Fruit fly (Drosophila melanogaster) whole organism, embryonic: ENCODE measurements around the gene CG11030.

Experiments
- Bgb ChIP-seq: fragments of 200-800 bp; sonication (Bioruptor generic); IDR thresholded peaks from 2 replicates; pipeline ENCODE4 v1.3.6; 2022; ENCODE audit warnings: missing biosample characterization, missing genetic modification characterization; ENCODE audit not compliant: partially characterized antibody
- CG10209 ChIP-seq: fragments of 200-800 bp; sonication (Bioruptor generic); optimal IDR thresholded peaks from 3 replicates; lab custom pipeline; 2017; ENCODE audit warnings: missing biosample characterization, mild to moderate bottlenecking, missing genetic modification characterization, missing genetic modification reagents
- CG10431 ChIP-seq: fragments of 200-800 bp; sonication (Bioruptor generic); optimal IDR thresholded peaks from 3 replicates; lab custom pipeline; 2018; ENCODE audit warnings: missing biosample characterization, mild to moderate bottlenecking, missing genetic modification characterization
- CG12769 ChIP-seq: fragments of 200-800 bp; sonication (Bioruptor generic); optimal IDR thresholded peaks from 2 replicates; lab custom pipeline; 2019; ENCODE audit warnings: missing biosample characterization, mild to moderate bottlenecking, missing genetic modification characterization, moderate library complexity
- CG15479 ChIP-seq: fragments of 200-800 bp; sonication (Bioruptor generic); optimal IDR thresholded peaks from 3 replicates; lab custom pipeline; 2019; ENCODE audit warnings: missing biosample characterization, mild to moderate bottlenecking, missing genetic modification characterization, moderate library complexity
- CG17361 ChIP-seq: fragments of 200-800 bp; sonication (Bioruptor generic); IDR thresholded peaks from 3 replicates; pipeline ENCODE4 v1.3.6; 2022; ENCODE audit warnings: missing biosample characterization, missing genetic modification characterization
- CG18599 ChIP-seq: fragments of 200-800 bp; sonication (Bioruptor generic); optimal IDR thresholded peaks from 3 replicates; lab custom pipeline; 2017; ENCODE audit warnings: missing biosample characterization, missing genetic modification characterization, mild to moderate bottlenecking, moderate library complexity, missing genetic modification reagents
- CG18764 ChIP-seq: fragments of 200-800 bp; sonication (Bioruptor generic); optimal IDR thresholded peaks from 3 replicates; lab custom pipeline; 2016; ENCODE audit warnings: missing biosample characterization, missing genetic modification characterization
- CG2202 ChIP-seq: fragments of 200-800 bp; sonication (Bioruptor generic); optimal IDR thresholded peaks from 2 replicates; lab custom pipeline; 2018; ENCODE audit warnings: missing biosample characterization, mild to moderate bottlenecking, missing genetic modification characterization
- CG31441 ChIP-seq: fragments of 200-800 bp; sonication (Bioruptor generic); IDR thresholded peaks from 2 replicates; pipeline ENCODE4 v1.3.6; 2022; ENCODE audit warnings: missing biosample characterization, missing genetic modification characterization
- CG7556 ChIP-seq: fragments of 200-800 bp; sonication (Bioruptor generic); optimal IDR thresholded peaks from 2 replicates; lab custom pipeline; 2017; ENCODE audit warnings: missing biosample characterization, mild to moderate bottlenecking, missing genetic modification characterization
- CG8924 ChIP-seq: fragments of 200-800 bp; optimal IDR thresholded peaks from 3 replicates; lab custom pipeline; 2019; ENCODE audit warnings: missing biosample characterization, mild to moderate bottlenecking, missing genetic modification characterization, moderate library complexity
- CG9932 ChIP-seq: fragments of 200-800 bp; sonication (Bioruptor generic); IDR thresholded peaks from 2 replicates; pipeline ENCODE4 v1.3.6; 2022; ENCODE audit warnings: missing biosample characterization, missing genetic modification characterization
- CkIIα-i1 ChIP-seq: fragments of 200-800 bp; sonication (Bioruptor generic); IDR thresholded peaks from 2 replicates; pipeline ENCODE4 v1.3.6; 2022; ENCODE audit warnings: missing biosample characterization, missing genetic modification characterization
- Ets65A ChIP-seq: fragments of 200-800 bp; sonication (Bioruptor generic); peaks from one replicate; lab custom pipeline; 2016; ENCODE audit warnings: missing biosample characterization, missing genetic modification characterization
- Fer2 ChIP-seq: fragments of 200-800 bp; sonication (Bioruptor generic); optimal IDR thresholded peaks from 2 replicates; lab custom pipeline; 2018; ENCODE audit warnings: missing biosample characterization, mild to moderate bottlenecking, missing genetic modification characterization, moderate library complexity
- Hr3 ChIP-seq: fragments of 200-800 bp; sonication (Bioruptor generic); optimal IDR thresholded peaks from 3 replicates; lab custom pipeline; 2016; ENCODE audit warnings: missing biosample characterization, missing genetic modification characterization
- MTF-1 ChIP-seq: fragments of 200-800 bp; sonication (Bioruptor generic); optimal IDR thresholded peaks from 2 replicates; lab custom pipeline; 2018; ENCODE audit warnings: missing biosample characterization, mild to moderate bottlenecking, missing genetic modification characterization, borderline replicate concordance
- Myb ChIP-seq: fragments of 200-800 bp; sonication (Bioruptor generic); optimal IDR thresholded peaks from 2 replicates; lab custom pipeline; 2016; ENCODE audit warnings: missing biosample characterization, missing genetic modification characterization
- Ssrp ChIP-seq: fragments of 200-800 bp; sonication (Bioruptor generic); optimal IDR thresholded peaks from 2 replicates; lab custom pipeline; 2018; ENCODE audit warnings: missing biosample characterization, mild to moderate bottlenecking, missing genetic modification characterization, moderate library complexity
- abd-A ChIP-seq: fragments of 200-800 bp; sonication (Bioruptor generic); optimal IDR thresholded peaks from 3 replicates; lab custom pipeline; 2019; ENCODE audit warnings: missing biosample characterization, mild to moderate bottlenecking, missing genetic modification characterization, moderate library complexity
- al ChIP-seq: fragments of 200-800 bp; sonication (Bioruptor generic); IDR thresholded peaks from 2 replicates; pipeline ENCODE4 v1.3.6; 2022; ENCODE audit warnings: missing biosample characterization, missing genetic modification characterization
- bcd ChIP-seq: fragments of 200-800 bp; sonication (Bioruptor generic); optimal IDR thresholded peaks from 2 replicates; lab custom pipeline; 2017; ENCODE audit warnings: missing biosample characterization, mild to moderate bottlenecking, missing genetic modification characterization
- cad ChIP-seq: fragments of >200 bp; optimal IDR thresholded peaks from 2 replicates; lab custom pipeline; 2017; ENCODE audit warnings: missing biosample characterization, missing genetic modification characterization
- chinmo ChIP-seq: fragments of 200-800 bp; sonication (Bioruptor generic); IDR thresholded peaks from 4 replicates; pipeline ENCODE4 v1.3.6; 2022; ENCODE audit warnings: missing biosample characterization, missing genetic modification characterization; ENCODE audit not compliant: partially characterized antibody
- ci ChIP-seq: fragments of 200-800 bp; sonication (Bioruptor generic); IDR thresholded peaks from 3 replicates; pipeline ENCODE4 v1.3.6; 2022; ENCODE audit warnings: missing biosample characterization, missing genetic modification characterization
- crol ChIP-seq: fragments of 200-800 bp; sonication (Bioruptor generic); IDR thresholded peaks from 2 replicates; pipeline ENCODE4 v1.3.6; 2022; ENCODE audit warnings: missing biosample characterization, missing genetic modification characterization
- hb ChIP-seq: fragments of 200-800 bp; sonication (Bioruptor generic); IDR thresholded peaks from 3 replicates; pipeline ENCODE4 v1.3.6; 2022; ENCODE audit warnings: missing biosample characterization, missing genetic modification characterization; ENCODE audit not compliant: partially characterized antibody
- insv ChIP-seq, 2 experiments: fragments of 200-800 bp; sonication (Bioruptor generic); optimal IDR thresholded peaks; 3 replicates each; lab custom pipeline; 2016 to 2018; ENCODE audit warnings: missing biosample characterization in 2 of 2, missing genetic modification characterization in 2 of 2
- jigr1 ChIP-seq: fragments of 200-800 bp; sonication (Bioruptor generic); IDR thresholded peaks from 3 replicates; pipeline ENCODE4 v1.3.6; 2022; ENCODE audit warnings: missing biosample characterization, missing genetic modification characterization
- mld ChIP-seq: fragments of 200-800 bp; sonication (Bioruptor generic); IDR thresholded peaks from 3 replicates; pipeline ENCODE4 v1.3.6; 2022; ENCODE audit warnings: missing biosample characterization, missing genetic modification characterization; ENCODE audit not compliant: partially characterized antibody
- peb ChIP-seq: fragments of 200-800 bp; sonication (Bioruptor generic); IDR thresholded peaks from 2 replicates; pipeline ENCODE4 v1.3.6; 2022; ENCODE audit warnings: missing biosample characterization, missing genetic modification characterization
- slbo ChIP-seq: fragments of 200-800 bp; sonication (Bioruptor generic); IDR thresholded peaks from 2 replicates; pipeline ENCODE4 v1.3.6; 2022; ENCODE audit warnings: missing biosample characterization, missing genetic modification characterization
- slou ChIP-seq: fragments of 200-800 bp; sonication (Bioruptor generic); optimal IDR thresholded peaks from 3 replicates; lab custom pipeline; 2016; ENCODE audit warnings: missing biosample characterization, missing genetic modification characterization
- sob ChIP-seq: fragments of 200-800 bp; sonication (Bioruptor generic); IDR thresholded peaks from 2 replicates; pipeline ENCODE4 v1.3.6; 2022; ENCODE audit warnings: missing biosample characterization, missing genetic modification characterization
- tin ChIP-seq: fragments of 200-800 bp; sonication (Bioruptor generic); optimal IDR thresholded peaks from 3 replicates; lab custom pipeline; 2016; ENCODE audit warnings: missing biosample characterization, missing genetic modification characterization
- tll ChIP-seq, 2 experiments: fragments of 200-800 bp in 1 of 2; fragments of >200 bp in 1 of 2; sonication (Bioruptor generic) in 1 of 2; optimal IDR thresholded peaks; 2 replicates each; lab custom pipeline; 2017 to 2019; ENCODE audit warnings: missing biosample characterization in 2 of 2, missing genetic modification characterization in 2 of 2, mild to moderate bottlenecking in 1 of 2, moderate library complexity in 1 of 2
- twi ChIP-seq: fragments of 200-800 bp; optimal IDR thresholded peaks from 2 replicates; lab custom pipeline; 2019; ENCODE audit warnings: missing biosample characterization, mild to moderate bottlenecking, missing genetic modification characterization, moderate library complexity
- zen ChIP-seq: fragments of 200-800 bp; sonication (Bioruptor generic); optimal IDR thresholded peaks from 3 replicates; lab custom pipeline; 2018; ENCODE audit warnings: missing biosample characterization, mild to moderate bottlenecking, missing genetic modification characterization, moderate library complexity

The CG11030 gene

DNA sequence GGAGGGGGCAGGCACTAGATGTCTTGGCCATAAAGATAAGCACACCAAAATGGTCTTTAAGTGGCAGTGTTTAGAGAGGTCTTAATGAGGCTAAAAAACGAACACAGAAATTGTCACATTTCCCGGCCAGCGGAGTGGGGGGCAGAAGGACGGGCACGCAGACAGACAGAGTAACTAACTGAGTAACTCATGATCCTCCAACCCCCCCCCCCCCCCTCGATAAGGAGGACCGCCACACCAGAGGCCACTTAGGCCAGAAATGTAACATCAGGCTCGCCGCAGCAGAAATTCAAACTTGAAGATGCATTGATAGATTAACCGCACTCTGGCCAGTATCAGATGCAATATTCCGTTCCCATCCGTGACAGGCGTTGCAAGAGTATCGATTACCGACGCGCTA, 58.4 kb downstream of the CG11030 start (continued):
- TF ChIP-seq hb (GFP tag; lab: Robert Waterston, UW): 0 out of 3 replicates have a peak, but pooled peaks have one; percentile 43
- TF ChIP-seq Hr3: no peak
- no peak for TF ChIP-seq bcd (GFP tag; lab: Kevin White, UChicago)
- TF ChIP-seq abd-A (tag; lab: Kevin White, UChicago): no peak
- no peak for TF ChIP-seq tin (GFP tag; lab: Kevin White, UChicago)
- TF ChIP-seq CG12769 (tag; lab: Kevin White, UChicago): no peak
- TF ChIP-seq sob (GFP tag; lab: Robert Waterston, UW): no peak
- TF ChIP-seq jigr1 (GFP tag; lab: Robert Waterston, UW): no peak
- no peak for TF ChIP-seq Fer2
- TF ChIP-seq CG9932 (GFP tag; lab: Robert Waterston, UW): no peak
- TF ChIP-seq peb (GFP tag; lab: Robert Waterston, UW): no peak
- no peak for TF ChIP-seq slbo
- no peak for TF ChIP-seq CG8924 (tag; lab: Kevin White, UChicago)
- no peak for TF ChIP-seq Ssrp (tag; lab: Kevin White, UChicago)
- no peak for TF ChIP-seq Bgb
- no peak for TF ChIP-seq Myb (GFP tag; lab: Kevin White, UChicago)
- no peak for TF ChIP-seq CG10431 (GFP tag; lab: Kevin White, UChicago)
- peak; percentile 64 for TF ChIP-seq crol (GFP tag; lab: Robert Waterston, UW)
- peak; percentile 23 for TF ChIP-seq CG18599 (GFP tag; lab: Kevin White, UChicago)
- no peak for TF ChIP-seq insv (GFP tag; optimal IDR thresholded peaks at IDR 0.05; lab: Kevin White, UChicago)
- no peak for TF ChIP-seq slou (GFP tag; lab: Kevin White, UChicago)
- TF ChIP-seq CG2202 (tag; lab: Kevin White, UChicago): no peak
- no peak for TF ChIP-seq mld (GFP tag; lab: Robert Waterston, UW)
- no peak for TF ChIP-seq chinmo (GFP tag; lab: Robert Waterston, UW)
- no peak for TF ChIP-seq CG10209 (GFP tag; lab: Kevin White, UChicago)
- TF ChIP-seq CkIIα-i1 (GFP tag; lab: Robert Waterston, UW): no peak
- no peak for TF ChIP-seq CG17361 (GFP tag; lab: Robert Waterston, UW)
- TF ChIP-seq, all 482 proteins: peak for 6

- TF ChIP-seq CG18764 (GFP tag; lab: Kevin White, UChicago) (no peak), bcd (GFP tag; lab: Kevin White, UChicago) (no peak), CG31441 (GFP tag; lab: Robert Waterston, UW) (no peak), Ssrp (tag; lab: Kevin White, UChicago) (no peak), MTF-1 (no peak), ci (GFP tag; lab: Robert Waterston, UW) (no peak)
- TF ChIP-seq, all 482 proteins: peak for 0
Measured at dm6 chr2L:5783731-5784130, 59.3 kb downstream of the CG11030 start, which contains the start of gene CG31913. Gene CG31913, plus strand, starts transcription at chr2L:5784031.

- peak; percentile 79 for TF ChIP-seq twi (tag; lab: Kevin White, UChicago)
- TF ChIP-seq cad (GFP tag; lab: Kevin White, UChicago): peak; percentile 54
- TF ChIP-seq zen (tag; lab: Kevin White, UChicago): peak; percentile 46
- TF ChIP-seq al: no peak
- peak in 1 of 2 experiments; percentile 59 for TF ChIP-seq tll (GFP tag; optimal IDR thresholded peaks at IDR 0.05; lab: Kevin White, UChicago)
- peak; percentile 15 for TF ChIP-seq CG15479 (GFP tag; lab: Kevin White, UChicago)
- no peak for TF ChIP-seq CG7556
- TF ChIP-seq Ets65A (GFP tag; lab: Kevin White, UChicago): peak; percentile 29
- TF ChIP-seq, all 482 proteins: peak for 6
Measured at dm6 chr2L:5789268-5789667, 64.8 kb downstream of the CG11030 start.
